Worm (Caenorhabditis elegans): ENCODE results near the gene srj-50.

- TF ChIP-seq lsy-12 (tag; optimal IDR thresholded peaks at IDR 0.05) = no peak
- TF ChIP-seq fkh-10 (GFP tag; optimal IDR thresholded peaks at IDR 0.05) = no peak
- TF ChIP-seq R02D3.7 (tag; optimal IDR thresholded peaks at IDR 0.05) = no peak
- no peak for TF ChIP-seq lin-15B (tag; optimal IDR thresholded peaks at IDR 0.05)
- TF ChIP-seq elt-2 (tag; optimal IDR thresholded peaks at IDR 0.05) = no peak
- TF ChIP-seq lin-39 (tag; optimal IDR thresholded peaks at IDR 0.05) = no peak
- TF ChIP-seq nhr-76 (tag; optimal IDR thresholded peaks at IDR 0.05) = no peak
- no peak for TF ChIP-seq ztf-4 (tag; optimal IDR thresholded peaks at IDR 0.05)
- TF ChIP-seq ceh-28 (tag; optimal IDR thresholded peaks at IDR 0.05) = no peak
Observed at ce11 chrV:2809443-2809842, 23.3 kb upstream of the srj-50 start.

All from whole organism, L3 larva.